Worm (Caenorhabditis elegans) whole organism, late embryonic: Measurements from ENCODE around the gene R151.2.

ENCODE experiments used
- K09A11.1 ChIP-seq: sonication (generic microtip); optimal IDR thresholded peaks from 2 replicates; lab custom pipeline; 2017; ENCODE audit warnings: antibody characterized with exemption, mild to moderate bottlenecking, missing genetic modification characterization, missing compliant biosample characterization; ENCODE audit not compliant: insufficient read depth
- ahr-1 ChIP-seq: sonication (generic microtip); optimal IDR thresholded peaks from 2 replicates; lab custom pipeline; 2016; ENCODE audit warnings: missing genetic modification characterization, missing compliant biosample characterization
- ceh-22 ChIP-seq: sonication (generic microtip); optimal IDR thresholded peaks from 2 replicates; lab custom pipeline; 2017; ENCODE audit warnings: missing biosample characterization, missing genetic modification characterization
- nhr-11 ChIP-seq: fragments of 150-350 bp; optimal IDR thresholded peaks from 2 replicates; lab custom pipeline; 2014; ENCODE audit warnings: missing biosample characterization, missing genetic modification characterization
- unc-86 ChIP-seq: sonication (generic microtip); optimal IDR thresholded peaks from 2 replicates; lab custom pipeline; 2016; ENCODE audit warnings: missing genetic modification characterization, missing compliant biosample characterization

ce11 chrIII:7207903-7208497, 1.8 kb upstream of the R151.2 start, which contains the start of gene rpl-6:
- TF ChIP-seq ahr-1 (tag; lab: Kevin White, UChicago) = no peak
- no peak for TF ChIP-seq K09A11.1 (tag; lab: Kevin White, UChicago)
- TF ChIP-seq unc-86 = no peak
- TF ChIP-seq ceh-22 (tag; lab: Kevin White, UChicago) = no peak
- TF ChIP-seq nhr-11 (tag; lab: Kevin White, UChicago) = no peak
